Worm (Caenorhabditis elegans): ENCODE data around the gene dpf-4.

ce11 chrIII:5810012-5810411 lies 49.1 kb upstream of the dpf-4 start:
- no peak for TF ChIP-seq ama-1 (optimal IDR thresholded peaks at IDR 0.05)
- TF ChIP-seq tra-4 (tag; optimal IDR thresholded peaks at IDR 0.05): no peak
- TF ChIP-seq flt-1 (GFP tag; IDR thresholded peaks at IDR 0.05): no peak
- TF ChIP-seq tbx-11 (GFP tag; IDR thresholded peaks at IDR 0.05): no peak

Measured in whole organism, early embryonic.